Fruit fly (Drosophila melanogaster): ENCODE results near the gene east.
A peak's percentile ranks its signal among the peaks of the same experiment; 100 is the strongest.

Gene east

DNA sequence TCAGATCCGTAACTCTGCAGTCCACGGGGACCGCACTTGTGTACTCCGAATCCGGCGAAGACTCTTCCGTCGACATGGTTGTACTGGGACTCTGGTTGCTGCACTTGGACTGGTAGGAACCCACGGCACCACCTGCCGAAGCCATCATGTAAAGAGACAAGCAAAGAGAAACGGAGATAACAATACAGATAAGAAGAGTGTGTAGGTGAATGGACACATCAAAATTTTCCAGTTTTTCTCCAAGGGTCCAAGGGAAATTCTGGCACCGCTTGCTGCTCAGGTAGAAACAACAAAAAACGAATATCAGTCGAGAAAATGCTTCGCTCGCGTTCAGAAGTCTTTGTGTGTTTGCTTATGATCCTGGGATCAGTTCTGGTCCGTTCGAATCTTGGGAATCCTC, 57.6 kb downstream of the east start, which contains the start of gene CG4194:
Gene CG4194 (plus strand): TSS at position 301 of the 400 bp plus-strand sequence.
- no peak for TF ChIP-seq rn (GFP tag; IDR thresholded peaks at IDR 0.05)
- no peak for TF ChIP-seq CG9948 (tag; optimal IDR thresholded peaks at IDR 0.05)
- TF ChIP-seq CG17806 (tag; optimal IDR thresholded peaks at IDR 0.05) = no peak

DNA sequence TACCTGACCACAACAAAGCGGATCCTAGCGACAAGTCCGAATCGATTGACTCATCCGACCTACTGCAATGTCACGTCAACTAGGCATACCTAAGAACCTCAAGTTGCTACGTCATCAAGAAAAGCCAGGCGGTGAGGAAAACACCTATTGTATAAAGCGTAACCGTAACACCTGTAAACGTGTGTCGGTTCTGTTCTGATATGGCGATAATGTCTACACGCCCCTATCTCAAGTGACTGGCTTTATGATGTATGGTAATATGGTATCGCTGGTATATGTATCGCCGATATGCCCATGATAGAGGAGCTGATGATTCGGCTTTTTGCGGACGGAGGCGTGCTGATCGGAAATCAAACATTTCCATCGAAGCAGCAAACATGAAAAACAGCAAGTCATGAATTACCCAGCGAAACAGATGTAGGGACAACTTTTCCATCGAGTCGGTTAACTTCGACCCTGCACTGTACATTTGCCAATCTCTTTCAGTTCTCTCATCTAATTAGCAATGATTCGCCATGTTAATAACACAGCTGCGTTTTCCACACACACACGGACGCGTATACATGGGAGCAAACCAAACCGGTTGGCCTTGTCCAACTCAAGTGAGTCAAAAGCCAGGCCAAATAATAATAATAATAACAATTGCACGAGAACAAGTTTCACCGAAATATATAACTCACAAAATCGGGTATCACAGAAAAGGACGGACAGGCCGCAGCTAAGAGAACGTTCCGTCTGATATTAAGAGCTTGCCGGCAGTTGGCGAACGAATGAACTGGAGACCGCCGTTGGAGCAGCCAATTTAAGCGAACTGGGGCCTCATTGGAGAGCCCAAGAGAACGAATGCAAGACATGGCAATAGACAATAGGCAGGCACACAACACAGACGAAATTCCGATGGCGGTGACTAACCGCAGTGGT, 59.4 kb downstream of the east start:
- TF ChIP-seq CG13204 (GFP tag; optimal IDR thresholded peaks at IDR 0.05) (no peak), D1 (tag; optimal IDR thresholded peaks at IDR 0.05) (no peak), Pif1B (GFP tag; optimal IDR thresholded peaks at IDR 0.05) (no peak), CG12605 (GFP tag; IDR thresholded peaks at IDR 0.05) (no peak), gl (tag; optimal IDR thresholded peaks at IDR 0.05) (no peak), CG10348 (GFP tag; IDR thresholded peaks at IDR 0.05) (no peak)

DNA sequence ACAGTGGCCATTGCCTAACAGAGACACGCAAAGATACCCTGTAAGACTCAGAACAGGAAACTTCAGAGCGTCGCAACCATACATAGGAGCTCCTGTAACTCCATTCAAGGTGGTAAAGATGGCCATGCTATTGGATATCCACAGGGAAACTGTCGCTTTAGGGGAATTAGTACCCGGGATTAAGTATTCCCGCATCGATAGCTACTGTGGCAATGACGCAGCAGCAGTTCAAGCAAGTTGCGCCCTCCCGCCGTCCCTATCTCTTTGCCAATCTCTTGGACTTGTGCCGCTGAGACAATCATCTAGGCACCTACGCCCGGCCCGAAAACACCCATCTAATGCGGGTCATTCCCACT, 60.0 kb downstream of the east start:
- TF ChIP-seq CG8159 (tag; optimal IDR thresholded peaks at IDR 0.05) (peak; percentile 40), Snoo (tag; optimal IDR thresholded peaks at IDR 0.05) (peak; percentile 28), rn (GFP tag; IDR thresholded peaks at IDR 0.05) (0 out of 2 replicates have a peak, but pooled peaks have one; percentile 20), CG32121 (GFP tag; IDR thresholded peaks at IDR 0.05) (peak; percentile 84), CG10348 (GFP tag; IDR thresholded peaks at IDR 0.05) (peak; percentile 41; the same call in 1 of the 2 replicates), D1 (tag; optimal IDR thresholded peaks at IDR 0.05) (no peak), CG9948 (tag; optimal IDR thresholded peaks at IDR 0.05) (peak; percentile 52), Ets98B (GFP tag; IDR thresholded peaks at IDR 0.05) (peak; percentile 75), CG4496 (GFP tag; IDR thresholded peaks at IDR 0.05) (peak; percentile 65; the same call in 2 of the 3 replicates), Pif1A (GFP tag; optimal IDR thresholded peaks at IDR 0.05) (no peak), CG13204 (GFP tag; optimal IDR thresholded peaks at IDR 0.05) (no peak), CG17806 (tag; optimal IDR thresholded peaks at IDR 0.05) (peak; percentile 37), CG15710 (tag; optimal IDR thresholded peaks at IDR 0.05) (peak; percentile 40), CG8301 (tag; optimal IDR thresholded peaks at IDR 0.05) (peak; percentile 72), CG12605 (GFP tag; IDR thresholded peaks at IDR 0.05) (peak; percentile 53; the same call in 1 of the 2 replicates), gl (tag; optimal IDR thresholded peaks at IDR 0.05) (no peak), CG34367 (tag; optimal IDR thresholded peaks at IDR 0.05) (peak; percentile 11), CG14655 (GFP tag; optimal IDR thresholded peaks at IDR 0.05) (no peak), EcR (GFP tag; optimal IDR thresholded peaks at IDR 0.05) (no peak), fd96Ca (GFP tag; IDR thresholded peaks at IDR 0.05) (peak; percentile 80), Pif1B (GFP tag; optimal IDR thresholded peaks at IDR 0.05) (no peak)

DNA sequence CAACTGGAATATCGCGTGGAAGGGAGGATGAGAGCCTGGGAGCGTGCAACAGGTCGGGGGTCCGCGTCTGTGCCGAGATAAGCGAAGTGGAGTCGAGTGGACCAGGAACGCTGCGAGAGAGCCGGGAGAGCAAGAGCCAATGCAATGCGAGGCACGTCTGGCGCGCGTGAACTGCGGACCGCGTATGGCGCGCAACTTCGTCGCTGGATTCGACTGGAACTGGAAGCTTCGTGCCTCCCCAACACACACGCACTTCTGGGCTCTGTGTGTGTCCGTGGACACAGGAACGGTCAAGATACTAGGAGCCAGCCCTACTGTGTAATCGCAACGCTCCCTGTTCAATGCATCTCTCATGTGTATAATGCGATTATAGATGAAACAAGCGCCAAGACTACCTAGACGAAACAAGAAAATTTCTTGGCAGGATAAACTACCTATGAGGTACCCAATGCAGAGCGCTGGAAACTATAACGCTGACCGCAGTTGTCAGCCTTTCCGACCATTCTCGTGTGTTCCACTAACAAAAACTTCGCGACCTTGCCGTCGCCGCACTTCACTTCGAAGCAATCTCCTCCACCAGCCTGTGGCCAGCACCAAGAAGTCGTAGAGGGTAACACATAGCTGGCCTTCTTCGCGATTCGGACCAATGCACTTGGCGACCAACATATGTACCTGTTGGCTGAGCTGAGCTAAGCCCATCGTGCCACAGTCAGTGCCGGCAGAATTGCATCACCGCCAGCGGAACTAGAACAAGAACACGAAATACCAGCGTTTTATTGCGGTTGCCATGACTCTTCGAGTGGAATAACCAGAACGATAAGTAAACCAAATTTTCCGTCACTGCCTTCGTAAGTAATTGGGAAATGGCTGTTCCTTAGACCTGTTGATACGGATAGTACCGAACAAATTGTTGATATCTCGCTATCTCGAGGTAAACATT, 61.5 kb downstream of the east start, which contains the start of gene Rtca:
Gene Rtca (plus strand): TSS at position 536 of the 940 bp plus-strand sequence.
- TF ChIP-seq Pif1A (GFP tag; optimal IDR thresholded peaks at IDR 0.05) (peak; percentile 90), CG17806 (tag; optimal IDR thresholded peaks at IDR 0.05) (peak; percentile 86), Ets98B (GFP tag; IDR thresholded peaks at IDR 0.05) (peak; percentile 80), rn (GFP tag; IDR thresholded peaks at IDR 0.05) (peak; percentile 66), EcR (GFP tag; optimal IDR thresholded peaks at IDR 0.05) (peak; percentile 63), Pif1B (GFP tag; optimal IDR thresholded peaks at IDR 0.05) (peak; percentile 82), D1 (tag; optimal IDR thresholded peaks at IDR 0.05) (no peak), CG8301 (tag; optimal IDR thresholded peaks at IDR 0.05) (peak; percentile 90), CG12605 (GFP tag; IDR thresholded peaks at IDR 0.05) (peak; percentile 81), CG13204 (GFP tag; optimal IDR thresholded peaks at IDR 0.05) (peak; percentile 81), CG4496 (GFP tag; IDR thresholded peaks at IDR 0.05) (peak; percentile 91), gl (tag; optimal IDR thresholded peaks at IDR 0.05) (peak; percentile 56), Snoo (tag; optimal IDR thresholded peaks at IDR 0.05) (peak; percentile 82), fd96Ca (GFP tag; IDR thresholded peaks at IDR 0.05) (peak; percentile 91), CG32121 (GFP tag; IDR thresholded peaks at IDR 0.05) (peak; percentile 81), CG9948 (tag; optimal IDR thresholded peaks at IDR 0.05) (peak; percentile 88), CG15710 (tag; optimal IDR thresholded peaks at IDR 0.05) (peak; percentile 85), CG8159 (tag; optimal IDR thresholded peaks at IDR 0.05) (peak; percentile 88), CG34367 (tag; optimal IDR thresholded peaks at IDR 0.05) (peak; percentile 83), CG14655 (GFP tag; optimal IDR thresholded peaks at IDR 0.05) (peak; percentile 92), CG10348 (GFP tag; IDR thresholded peaks at IDR 0.05) (peak; percentile 57; the same call in 1 of the 2 replicates)

DNA sequence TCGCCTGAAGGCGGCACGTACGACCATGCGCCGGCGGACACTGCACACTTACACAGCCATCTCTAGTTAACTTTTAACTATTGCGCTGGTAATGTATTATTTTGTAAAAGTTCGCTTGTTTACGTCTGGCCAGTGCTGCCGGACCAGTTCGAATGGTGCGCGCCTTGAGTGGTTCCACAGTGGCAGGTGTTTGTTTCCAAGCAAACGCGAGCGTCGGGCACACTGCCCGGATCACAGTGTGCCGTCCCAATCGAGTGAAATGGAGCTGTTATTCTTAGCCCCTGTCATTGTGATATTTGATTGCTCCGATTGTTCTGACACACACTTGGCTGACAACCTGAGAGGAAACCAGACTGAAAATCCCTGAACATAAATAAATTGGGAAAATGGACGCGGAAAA, 62.7 kb downstream of the east start, which contains the start of gene CG4199:
Gene CG4199 (minus strand): TSS at position 159 of the 400 bp plus-strand sequence.
- TF ChIP-seq gl (tag; optimal IDR thresholded peaks at IDR 0.05) (no peak), CG17806 (tag; optimal IDR thresholded peaks at IDR 0.05) (no peak), CG8159 (tag; optimal IDR thresholded peaks at IDR 0.05) (no peak), rn (GFP tag; IDR thresholded peaks at IDR 0.05) (no peak), D1 (tag; optimal IDR thresholded peaks at IDR 0.05) (no peak), Pif1B (GFP tag; optimal IDR thresholded peaks at IDR 0.05) (no peak), CG8301 (tag; optimal IDR thresholded peaks at IDR 0.05) (no peak), CG4496 (GFP tag; IDR thresholded peaks at IDR 0.05) (no peak), CG12605 (GFP tag; IDR thresholded peaks at IDR 0.05) (no peak), CG32121 (GFP tag; IDR thresholded peaks at IDR 0.05) (no peak)
